Worm (Caenorhabditis elegans): Measurements from ENCODE around the gene set-9.

DNA sequence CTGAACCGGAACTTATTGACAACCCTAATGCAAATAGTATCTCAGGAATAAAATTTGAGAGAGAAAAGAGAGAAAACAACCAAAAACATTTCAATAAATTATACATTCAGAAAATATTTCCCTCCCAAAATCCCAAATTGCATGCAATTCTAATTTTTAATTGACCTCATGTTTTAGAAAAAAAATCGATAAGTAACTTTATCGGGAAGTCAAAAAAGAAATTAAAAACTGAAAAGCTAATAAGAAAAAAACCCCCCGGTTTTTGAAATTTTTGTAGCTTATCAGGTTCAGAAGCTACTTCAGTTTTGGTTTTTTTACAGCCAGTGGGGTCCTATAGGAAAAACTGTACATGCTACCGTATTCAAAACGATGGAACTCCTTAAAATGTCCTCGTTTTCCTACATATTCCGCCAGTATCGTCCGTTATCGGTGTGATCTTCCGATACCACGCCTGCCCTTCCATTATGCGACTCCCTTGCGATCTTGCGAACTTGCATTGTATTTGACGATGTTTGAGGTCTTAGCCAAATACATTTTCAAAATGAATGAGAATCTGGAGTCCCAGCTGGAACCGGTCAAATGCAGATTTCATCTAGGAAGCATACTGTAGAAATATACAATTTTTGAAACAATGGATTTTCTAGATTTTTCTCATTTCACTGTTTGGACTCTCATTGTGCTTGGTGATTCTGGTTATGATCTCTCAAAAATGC is 28.6 kb downstream of the set-9 start, which contains the start of the genes W03B1.3 and oac-51:
- TF ChIP-seq flt-1 (GFP tag; IDR thresholded peaks at IDR 0.05) (no peak), klf-2 (GFP tag; conservative IDR thresholded peaks at IDR 0.05) (no peak), med-1 (GFP tag; optimal IDR thresholded peaks at IDR 0.05; ENCODE audit: insufficient read depth) (no peak), tab-1 (GFP tag; IDR thresholded peaks at IDR 0.05) (no peak), ztf-29 (GFP tag; IDR thresholded peaks at IDR 0.05) (no peak), ztf-23 (GFP tag; IDR thresholded peaks at IDR 0.05) (no peak)

Data from whole organism, midembryonic.